Worm (Caenorhabditis elegans): ENCODE results near the gene B0457.4.

DNA sequence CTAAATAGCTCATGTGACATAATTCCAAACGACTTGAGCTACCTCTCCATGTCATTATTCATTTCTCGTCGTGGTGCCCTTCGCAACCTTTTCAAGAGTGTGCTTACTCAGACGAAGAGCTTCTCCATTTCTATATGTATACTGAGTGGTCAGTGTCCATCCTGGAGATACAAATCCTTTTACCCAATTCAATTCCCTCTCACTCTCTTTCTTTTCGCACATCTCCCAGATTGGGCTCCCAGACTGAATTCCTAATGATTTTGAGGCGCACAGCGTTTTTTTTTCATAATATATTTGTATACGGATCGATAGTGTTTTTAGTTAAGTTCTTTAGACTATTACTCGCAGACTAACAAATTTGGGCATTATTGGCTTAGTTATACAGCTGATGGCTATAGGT lies 9.1 kb upstream of the B0457.4 start:
- no peak for TF ChIP-seq ama-1 (optimal IDR thresholded peaks at IDR 0.05)
- no peak for TF ChIP-seq ama-1 (GFP tag; optimal IDR thresholded peaks at IDR 0.05)
- TF ChIP-seq ceh-58 (GFP tag; IDR thresholded peaks at IDR 0.05): no peak
- TF ChIP-seq mxl-1 (tag; optimal IDR thresholded peaks at IDR 0.05): no peak
- no peak for TF ChIP-seq ZK185.1 (tag; optimal IDR thresholded peaks at IDR 0.05; ENCODE audit: poor library complexity, severe bottlenecking)
- no peak for TF ChIP-seq nfya-2 (GFP tag; IDR thresholded peaks at IDR 0.05)
- no peak for TF ChIP-seq rpc-1 (optimal IDR thresholded peaks at IDR 0.05)
- no peak for TF ChIP-seq rpc-1 (tag; optimal IDR thresholded peaks at IDR 0.05)
- TF ChIP-seq pha-4 (tag; optimal IDR thresholded peaks at IDR 0.05): no peak
